Fruit fly (Drosophila melanogaster) whole organism, embryonic: Measurements from ENCODE around the gene Send2.

Source experiments
- Bdp1 ChIP-seq: fragments of 200-800 bp; sonication (Bioruptor generic); optimal IDR thresholded peaks from 3 replicates; lab custom pipeline; 2016; ENCODE audit warnings: missing biosample characterization, missing genetic modification characterization
- CG10209 ChIP-seq: fragments of 200-800 bp; sonication (Bioruptor generic); optimal IDR thresholded peaks from 3 replicates; lab custom pipeline; 2017; ENCODE audit warnings: missing biosample characterization, mild to moderate bottlenecking, missing genetic modification characterization, missing genetic modification reagents
- CG10321 ChIP-seq: fragments of 200-800 bp; sonication (Bioruptor generic); IDR thresholded peaks from 2 replicates; pipeline ENCODE4 v1.3.6; 2022; ENCODE audit warnings: missing biosample characterization, missing genetic modification characterization
- CG10543 ChIP-seq: fragments of 200-800 bp; sonication (Bioruptor generic); optimal IDR thresholded peaks from 3 replicates; lab custom pipeline; 2017; ENCODE audit warnings: missing biosample characterization, mild to moderate bottlenecking, missing genetic modification characterization, moderate library complexity
- CG10565 ChIP-seq: fragments of 200-800 bp; sonication (Bioruptor generic); optimal IDR thresholded peaks from 3 replicates; lab custom pipeline; 2016; ENCODE audit warnings: missing biosample characterization, mild to moderate bottlenecking, missing genetic modification characterization
- CG10654 ChIP-seq: fragments of 200-800 bp; sonication (Bioruptor generic); optimal IDR thresholded peaks from 2 replicates; lab custom pipeline; 2016; ENCODE audit warnings: missing biosample characterization, missing genetic modification characterization
- CG11695 ChIP-seq: fragments of 200-800 bp; sonication (Bioruptor generic); IDR thresholded peaks from 3 replicates; pipeline ENCODE4 v1.3.6; 2022; ENCODE audit warnings: missing biosample characterization, missing genetic modification characterization
- CG13287 ChIP-seq: fragments of 200-800 bp; sonication (Bioruptor generic); IDR thresholded peaks from 2 replicates; pipeline ENCODE4 v1.3.6; 2022; ENCODE audit warnings: missing biosample characterization, missing genetic modification characterization; ENCODE audit not compliant: partially characterized antibody
- CG15514 ChIP-seq: fragments of 200-800 bp; sonication (Bioruptor generic); optimal IDR thresholded peaks from 3 replicates; lab custom pipeline; 2017; ENCODE audit warnings: missing biosample characterization, missing genetic modification characterization, mild to moderate bottlenecking, moderate library complexity, missing genetic modification reagents
- CG17186 ChIP-seq: fragments of 200-800 bp; sonication (Bioruptor generic); optimal IDR thresholded peaks from 3 replicates; lab custom pipeline; 2017; ENCODE audit warnings: missing biosample characterization, missing genetic modification reagents, missing genetic modification characterization
- CG17328 ChIP-seq: fragments of 200-800 bp; sonication (Bioruptor generic); IDR thresholded peaks from 2 replicates; pipeline ENCODE4 v1.3.6; 2022; ENCODE audit warnings: missing biosample characterization, missing genetic modification characterization
- CG5180 ChIP-seq: fragments of 200-800 bp; sonication (Bioruptor generic); optimal IDR thresholded peaks from 3 replicates; lab custom pipeline; 2017; ENCODE audit warnings: missing biosample characterization, missing genetic modification characterization, mild to moderate bottlenecking, moderate library complexity, missing genetic modification reagents
- CG6254 ChIP-seq: fragments of 200-800 bp; sonication (Bioruptor generic); optimal IDR thresholded peaks from 3 replicates; lab custom pipeline; 2017; ENCODE audit warnings: mild to moderate bottlenecking, missing biosample characterization, missing genetic modification reagents, missing genetic modification characterization
- CG6683 ChIP-seq: fragments of 200-800 bp; sonication (Bioruptor generic); optimal IDR thresholded peaks from 2 replicates; lab custom pipeline; 2017; ENCODE audit warnings: missing biosample characterization, mild to moderate bottlenecking, missing genetic modification characterization, missing genetic modification reagents
- CG6765 ChIP-seq: fragments of 200-800 bp; sonication (Bioruptor generic); optimal IDR thresholded peaks from 3 replicates; lab custom pipeline; 2017; ENCODE audit warnings: missing biosample characterization, mild to moderate bottlenecking, missing genetic modification characterization
- CG7786 ChIP-seq: fragments of 200-800 bp; sonication (Bioruptor generic); optimal IDR thresholded peaks from 2 replicates; lab custom pipeline; 2016; ENCODE audit warnings: missing biosample characterization, missing genetic modification characterization
- CG8089 ChIP-seq: fragments of 200-800 bp; sonication (Bioruptor generic); optimal IDR thresholded peaks from 3 replicates; lab custom pipeline; 2016; ENCODE audit warnings: missing biosample characterization, missing genetic modification characterization
- CG9797 ChIP-seq: fragments of 200-800 bp; sonication (Bioruptor generic); optimal IDR thresholded peaks from 3 replicates; lab custom pipeline; 2018; ENCODE audit warnings: missing biosample characterization, mild to moderate bottlenecking, missing genetic modification characterization
- CG9817 ChIP-seq: fragments of 200-800 bp; sonication (Bioruptor generic); optimal IDR thresholded peaks from 2 replicates; lab custom pipeline; 2018; ENCODE audit warnings: missing biosample characterization, mild to moderate bottlenecking, missing genetic modification characterization, moderate library complexity
- Dek ChIP-seq: fragments of 200-800 bp; sonication (Bioruptor generic); optimal IDR thresholded peaks from 3 replicates; lab custom pipeline; 2019; ENCODE audit warnings: missing biosample characterization, mild to moderate bottlenecking, missing genetic modification characterization, moderate library complexity
- Doc3 ChIP-seq: fragments of 200-800 bp; sonication (Bioruptor generic); IDR thresholded peaks from 3 replicates; pipeline ENCODE4 v1.3.6; 2022; ENCODE audit warnings: missing biosample characterization, missing genetic modification characterization; ENCODE audit not compliant: partially characterized antibody
- Drgx ChIP-seq: fragments of 200-800 bp; sonication (Bioruptor generic); IDR thresholded peaks from 2 replicates; pipeline ENCODE4 v1.3.6; 2022; ENCODE audit warnings: missing biosample characterization, missing genetic modification characterization
- E2f1 ChIP-seq: fragments of 200-800 bp; sonication (Bioruptor generic); IDR thresholded peaks from 2 replicates; pipeline ENCODE4 v1.3.6; 2022; ENCODE audit warnings: missing biosample characterization, missing genetic modification characterization
- Ets65A ChIP-seq: fragments of 200-800 bp; sonication (Bioruptor generic); peaks from one replicate; lab custom pipeline; 2016; ENCODE audit warnings: missing biosample characterization, missing genetic modification characterization
- Ets97D ChIP-seq: fragments of 200-800 bp; sonication (Bioruptor generic); optimal IDR thresholded peaks from 3 replicates; lab custom pipeline; 2016; ENCODE audit warnings: missing biosample characterization, missing genetic modification characterization
- GATAe ChIP-seq: fragments of 200-800 bp; sonication (Bioruptor generic); conservative IDR thresholded peaks from 2 replicates; pipeline ENCODE4 v1.3.6; 2022; ENCODE audit warnings: missing biosample characterization, missing genetic modification characterization
- HLH3B ChIP-seq: fragments of 200-800 bp; sonication (Bioruptor generic); IDR thresholded peaks from 2 replicates; pipeline ENCODE4 v1.3.6; 2022; ENCODE audit warnings: missing biosample characterization, missing genetic modification characterization
- HLH54F ChIP-seq: fragments of 200-800 bp; sonication (Bioruptor generic); optimal IDR thresholded peaks from 3 replicates; lab custom pipeline; 2016; ENCODE audit warnings: missing biosample characterization, missing genetic modification characterization
- Kr ChIP-seq: fragments of 200-800 bp; sonication (Bioruptor generic); optimal IDR thresholded peaks from 2 replicates; lab custom pipeline; 2017; ENCODE audit warnings: missing biosample characterization, mild to moderate bottlenecking, missing genetic modification characterization
- MTF-1 ChIP-seq: fragments of 200-800 bp; sonication (Bioruptor generic); optimal IDR thresholded peaks from 2 replicates; lab custom pipeline; 2018; ENCODE audit warnings: missing biosample characterization, mild to moderate bottlenecking, missing genetic modification characterization, borderline replicate concordance
- Nf-YB ChIP-seq: fragments of 200-800 bp; sonication (Bioruptor generic); optimal IDR thresholded peaks from 3 replicates; lab custom pipeline; 2019; ENCODE audit warnings: missing biosample characterization, mild to moderate bottlenecking, missing genetic modification characterization, moderate library complexity
- Rx ChIP-seq: fragments of 200-800 bp; sonication (Bioruptor generic); IDR thresholded peaks from 2 replicates; pipeline ENCODE4 v1.3.6; 2022; ENCODE audit warnings: missing biosample characterization, missing genetic modification characterization
- Scr ChIP-seq: fragments of 200-800 bp; sonication (Bioruptor generic); IDR thresholded peaks from 2 replicates; pipeline ENCODE4 v1.3.6; 2022; ENCODE audit warnings: missing biosample characterization, missing genetic modification characterization; ENCODE audit not compliant: partially characterized antibody
- ato ChIP-seq: fragments of 200-800 bp; sonication (Bioruptor generic); IDR thresholded peaks from 2 replicates; pipeline ENCODE4 v1.3.6; 2022; ENCODE audit warnings: missing biosample characterization, missing genetic modification characterization; ENCODE audit not compliant: partially characterized antibody
- bigmax ChIP-seq: fragments of 200-800 bp; sonication (Bioruptor generic); optimal IDR thresholded peaks from 2 replicates; lab custom pipeline; 2018; ENCODE audit warnings: missing biosample characterization, mild to moderate bottlenecking, missing genetic modification characterization
- cas ChIP-seq: fragments of 200-800 bp; sonication (Bioruptor generic); IDR thresholded peaks from 2 replicates; pipeline ENCODE4 v1.3.6; 2022; ENCODE audit warnings: missing biosample characterization, missing genetic modification characterization
- emc ChIP-seq: fragments of 200-800 bp; sonication (Bioruptor generic); optimal IDR thresholded peaks from 2 replicates; lab custom pipeline; 2016; ENCODE audit warnings: missing biosample characterization, missing genetic modification characterization
- esg ChIP-seq: fragments of 200-800 bp; sonication (Bioruptor generic); conservative IDR thresholded peaks from 2 replicates; pipeline ENCODE4 v1.3.6; 2022; ENCODE audit warnings: missing biosample characterization, missing genetic modification characterization
- gcm2 ChIP-seq: fragments of 200-800 bp; sonication (Bioruptor generic); optimal IDR thresholded peaks from 2 replicates; lab custom pipeline; 2016; ENCODE audit warnings: missing biosample characterization, missing genetic modification characterization
- inv ChIP-seq: fragments of 200-800 bp; sonication (Bioruptor generic); IDR thresholded peaks from 2 replicates; pipeline ENCODE4 v1.3.6; 2022; ENCODE audit warnings: missing biosample characterization, missing genetic modification characterization; ENCODE audit not compliant: partially characterized antibody
- jigr1 ChIP-seq: fragments of 200-800 bp; sonication (Bioruptor generic); IDR thresholded peaks from 3 replicates; pipeline ENCODE4 v1.3.6; 2022; ENCODE audit warnings: missing biosample characterization, missing genetic modification characterization
- lbe ChIP-seq: fragments of 200-800 bp; sonication (Bioruptor generic); optimal IDR thresholded peaks from 2 replicates; lab custom pipeline; 2016; ENCODE audit warnings: missing biosample characterization, mild to moderate bottlenecking, missing genetic modification characterization
- p53 ChIP-seq: fragments of 200-800 bp; sonication (Bioruptor generic); optimal IDR thresholded peaks from 2 replicates; lab custom pipeline; 2016; ENCODE audit warnings: missing biosample characterization, missing genetic modification characterization
- pnt ChIP-seq: fragments of 200-800 bp; sonication (Bioruptor generic); optimal IDR thresholded peaks from 3 replicates; lab custom pipeline; 2016; ENCODE audit warnings: missing biosample characterization, missing genetic modification characterization
- pzg ChIP-seq: fragments of 200-800 bp; sonication (Bioruptor generic); optimal IDR thresholded peaks from 3 replicates; lab custom pipeline; 2018; ENCODE audit warnings: missing biosample characterization, mild to moderate bottlenecking, missing genetic modification characterization, moderate library complexity
- rib ChIP-seq: fragments of 200-800 bp; sonication (Bioruptor generic); IDR thresholded peaks from 2 replicates; pipeline ENCODE4 v1.3.6; 2022; ENCODE audit warnings: missing biosample characterization, missing genetic modification characterization
- unpg ChIP-seq: fragments of 200-800 bp; sonication (Bioruptor generic); optimal IDR thresholded peaks from 3 replicates; lab custom pipeline; 2018; ENCODE audit warnings: missing biosample characterization, mild to moderate bottlenecking, missing genetic modification characterization, moderate library complexity
- usp ChIP-seq: fragments of >200 bp; optimal IDR thresholded peaks from 2 replicates; lab custom pipeline; 2017; ENCODE audit warnings: missing biosample characterization, missing genetic modification characterization
- wdn ChIP-seq: fragments of 200-800 bp; sonication (Bioruptor generic); IDR thresholded peaks from 2 replicates; pipeline ENCODE4 v1.3.6; 2022; ENCODE audit warnings: missing biosample characterization, missing genetic modification characterization
- zen2 ChIP-seq: fragments of 200-800 bp; sonication (Bioruptor generic); IDR thresholded peaks from 3 replicates; pipeline ENCODE4 v1.3.6; 2022; ENCODE audit warnings: missing biosample characterization, missing genetic modification characterization; ENCODE audit not compliant: partially characterized antibody

Gene Send2

dm6 chr2L:14361736-14362180 lies 15.3 kb upstream of the Send2 start, which contains the start of gene spel1:
Gene spel1, plus strand, starts transcription at chr2L:14362069.
- TF ChIP-seq Bdp1 (GFP tag; lab: Kevin White, UChicago) = no peak
- TF ChIP-seq CG15514 (GFP tag; lab: Kevin White, UChicago) = peak; percentile 64
- no peak for TF ChIP-seq usp (GFP tag; lab: Kevin White, UChicago)
- no peak for TF ChIP-seq emc
- peak; percentile 67 for TF ChIP-seq CG9797 (GFP tag; lab: Kevin White, UChicago)
- TF ChIP-seq CG6254 (GFP tag; lab: Kevin White, UChicago) = peak; percentile 69
- TF ChIP-seq CG10543 (GFP tag; lab: Kevin White, UChicago) = no peak
- TF ChIP-seq wdn = peak; percentile 59
- no peak for TF ChIP-seq CG8089 (GFP tag; lab: Kevin White, UChicago)
- peak; percentile 69 for TF ChIP-seq CG10209 (GFP tag; lab: Kevin White, UChicago)
- TF ChIP-seq Drgx = peak; percentile 65
- TF ChIP-seq CG10565 (GFP tag; lab: Kevin White, UChicago) = no peak
- TF ChIP-seq gcm2 (GFP tag; lab: Kevin White, UChicago) = no peak
- TF ChIP-seq HLH54F (GFP tag; lab: Kevin White, UChicago) = no peak
- peak; percentile 86 for TF ChIP-seq unpg (GFP tag; lab: Kevin White, UChicago)
- TF ChIP-seq rib = peak; percentile 72
- peak; percentile 23 for TF ChIP-seq MTF-1 (GFP tag; lab: Kevin White, UChicago)
- 0 out of 2 replicates have a peak, but pooled peaks have one; percentile 10 for TF ChIP-seq CG10321 (GFP tag; lab: Robert Waterston, UW)
- TF ChIP-seq E2f1 = peak; percentile 88
- TF ChIP-seq jigr1 (GFP tag; lab: Robert Waterston, UW) = 0 out of 3 replicates have a peak, but pooled peaks have one; percentile 11
- TF ChIP-seq CG9817 (tag; lab: Kevin White, UChicago) = peak; percentile 51
- no peak for TF ChIP-seq CG17186
- TF ChIP-seq zen2 (GFP tag; lab: Robert Waterston, UW) = no peak
- peak; percentile 0 for TF ChIP-seq CG7786 (GFP tag; lab: Kevin White, UChicago)
- peak; percentile 51 for TF ChIP-seq CG5180 (GFP tag; lab: Kevin White, UChicago)
- TF ChIP-seq Doc3 = no peak
- TF ChIP-seq lbe (GFP tag; lab: Kevin White, UChicago) = no peak
- TF ChIP-seq bigmax (GFP tag; lab: Kevin White, UChicago) = no peak
- no peak for TF ChIP-seq Ets65A
- TF ChIP-seq ato (GFP tag; lab: Robert Waterston, UW) = no peak
- TF ChIP-seq inv = no peak
- TF ChIP-seq CG17328 = peak; percentile 83
- peak; percentile 36; the same call in 1 of the 2 replicates for TF ChIP-seq GATAe (GFP tag; lab: Robert Waterston, UW)
- TF ChIP-seq CG6683 (GFP tag; lab: Kevin White, UChicago) = peak; percentile 63
- TF ChIP-seq HLH3B (GFP tag; lab: Robert Waterston, UW) = peak; percentile 86
- TF ChIP-seq Rx (GFP tag; lab: Robert Waterston, UW) = peak; percentile 54
- peak; percentile 51 for TF ChIP-seq Ets97D (GFP tag; lab: Kevin White, UChicago)
- peak; percentile 92 for TF ChIP-seq CG11695 (GFP tag; lab: Robert Waterston, UW)
- TF ChIP-seq cas (GFP tag; lab: Robert Waterston, UW) = peak; percentile 77; the same call in 1 of the 2 replicates
- peak; percentile 67 for TF ChIP-seq Nf-YB (GFP tag; lab: Kevin White, UChicago)
- peak; percentile 62 for TF ChIP-seq CG10654
- peak; percentile 48; the same call in 1 of the 2 replicates for TF ChIP-seq esg (GFP tag; lab: Robert Waterston, UW)
- TF ChIP-seq pzg = peak; percentile 48
- TF ChIP-seq Dek (tag; lab: Kevin White, UChicago) = peak; percentile 91
- no peak for TF ChIP-seq p53
- TF ChIP-seq CG6765 (GFP tag; lab: Kevin White, UChicago) = peak; percentile 59
- TF ChIP-seq Kr (GFP tag; lab: Kevin White, UChicago) = no peak
- no peak for TF ChIP-seq pnt (GFP tag; lab: Kevin White, UChicago)
- TF ChIP-seq CG13287 = no peak
- no peak for TF ChIP-seq Scr (GFP tag; lab: Robert Waterston, UW)
